Worm (Caenorhabditis elegans) whole organism, L4 larva: ENCODE measurements around the gene T03G6.7.

Source experiments
- hlh-30 ChIP-seq: sonication (generic microtip); optimal IDR thresholded peaks from 2 replicates; lab custom pipeline; 2017; ENCODE audit warnings: antibody characterized with exemption, mild to moderate bottlenecking, missing genetic modification characterization, missing compliant biosample characterization; ENCODE audit not compliant: insufficient read depth
- lin-13 ChIP-seq: fragments of 150-350 bp; optimal IDR thresholded peaks from 2 replicates; lab custom pipeline; 2014; ENCODE audit warnings: missing biosample characterization, missing genetic modification reagents, missing genetic modification characterization

ce11 chrX:2632869-2633268, 39.0 kb downstream of the T03G6.7 start:
- no peak for TF ChIP-seq lin-13
- no peak for TF ChIP-seq hlh-30 (tag; lab: Kevin White, UChicago)
